Worm (Caenorhabditis elegans) whole organism, midembryonic: ENCODE measurements around the gene F48F7.6.

ENCODE experiments used
- T22C8.4 ChIP-seq: fragments of 200-800 bp; sonication (Bioruptor generic); IDR thresholded peaks from 2 replicates; pipeline ENCODE4 v1.3.6; 2022; ENCODE audit warnings: missing genetic modification characterization, missing compliant biosample characterization
- cog-1 ChIP-seq: sonication (generic microtip); optimal IDR thresholded peaks from 2 replicates; lab custom pipeline; 2016; ENCODE audit warnings: missing genetic modification characterization, missing compliant biosample characterization
- flt-1 ChIP-seq: fragments of 200-800 bp; sonication (Bioruptor generic); IDR thresholded peaks from 2 replicates; pipeline ENCODE4 v1.3.6; 2022; ENCODE audit warnings: missing genetic modification characterization, missing compliant biosample characterization
- klf-2 ChIP-seq: fragments of 200-800 bp; sonication (Bioruptor generic); conservative IDR thresholded peaks from 2 replicates; pipeline ENCODE4 v1.3.6; 2022; ENCODE audit warnings: missing genetic modification reagents, missing genetic modification characterization, missing compliant biosample characterization
- med-1 ChIP-seq: sonication (generic microtip); optimal IDR thresholded peaks from 2 replicates; lab custom pipeline; 2017; ENCODE audit warnings: missing genetic modification characterization, mild to moderate bottlenecking, missing compliant biosample characterization, antibody characterized with exemption, missing genetic modification reagents; ENCODE audit not compliant: insufficient read depth
- ref-1 ChIP-seq: fragments of 200-800 bp; sonication (Bioruptor generic); conservative IDR thresholded peaks from 2 replicates; pipeline ENCODE4 v1.3.6; 2022; ENCODE audit warnings: missing genetic modification reagents, missing genetic modification characterization, missing compliant biosample characterization
- tab-1 ChIP-seq: fragments of 200-800 bp; sonication (Bioruptor generic); IDR thresholded peaks from 2 replicates; pipeline ENCODE4 v1.3.6; 2022; ENCODE audit warnings: missing genetic modification characterization, missing compliant biosample characterization
- ztf-23 ChIP-seq: fragments of 200-800 bp; sonication (Bioruptor generic); IDR thresholded peaks from 2 replicates; pipeline ENCODE4 v1.3.6; 2022; ENCODE audit warnings: missing genetic modification reagents, missing genetic modification characterization, missing compliant biosample characterization
- ztf-29 ChIP-seq: fragments of 200-800 bp; sonication (Bioruptor generic); IDR thresholded peaks from 2 replicates; pipeline ENCODE4 v1.3.6; 2022; ENCODE audit warnings: missing genetic modification reagents, missing genetic modification characterization, missing compliant biosample characterization

ce11 chrX:13928532-13928931, 49.1 kb upstream of the F48F7.6 start:
- TF ChIP-seq med-1 (GFP tag; lab: Kevin White, UChicago) (no peak), ztf-23 (GFP tag; lab: Robert Waterston, UW) (no peak), ref-1 (GFP tag; lab: Robert Waterston, UW) (no peak), tab-1 (GFP tag; lab: Robert Waterston, UW) (no peak), flt-1 (GFP tag; lab: Robert Waterston, UW) (no peak), cog-1 (tag; lab: Kevin White, UChicago) (no peak), T22C8.4 (GFP tag; lab: Robert Waterston, UW) (no peak), klf-2 (no peak), ztf-29 (GFP tag; lab: Robert Waterston, UW) (no peak)
